Worm (Caenorhabditis elegans): Measurements from ENCODE around the gene clec-163.

clec-163 gene

ce11 chrIII:10819778-10820177 is 25.6 kb downstream of the clec-163 start (continued):
- TF ChIP-seq ceh-32 (tag; optimal IDR thresholded peaks at IDR 0.05; ENCODE audit: poor library complexity): no peak
- no peak for TF ChIP-seq nhr-111 (GFP tag; optimal IDR thresholded peaks at IDR 0.05)
- no peak for TF ChIP-seq dmd-8 (GFP tag; IDR thresholded peaks at IDR 0.05)
- no peak for TF ChIP-seq vab-7 (GFP tag; IDR thresholded peaks at IDR 0.05)
- TF ChIP-seq daf-16 (GFP tag; optimal IDR thresholded peaks at IDR 0.05): no peak
- no peak for TF ChIP-seq daf-16 (tag; optimal IDR thresholded peaks at IDR 0.05)
- TF ChIP-seq dmd-6 (GFP tag; IDR thresholded peaks at IDR 0.05): no peak
- TF ChIP-seq daf-19 (GFP tag; conservative IDR thresholded peaks at IDR 0.05): no peak
- no peak for TF ChIP-seq zip-11 (GFP tag; IDR thresholded peaks at IDR 0.05)
- peak; percentile 45 for TF ChIP-seq mxl-3 (GFP tag; optimal IDR thresholded peaks at IDR 0.05)
- no peak for TF ChIP-seq dve-1 (tag; optimal IDR thresholded peaks at IDR 0.05; ENCODE audit: insufficient read depth)
- no peak for TF ChIP-seq T20F7.1 (GFP tag; optimal IDR thresholded peaks at IDR 0.05)
- TF ChIP-seq unc-130 (GFP tag; optimal IDR thresholded peaks at IDR 0.05): no peak
- no peak for TF ChIP-seq nhr-25 (tag; optimal IDR thresholded peaks at IDR 0.05; ENCODE audit: borderline replicate concordance, insufficient read depth)
- no peak for TF ChIP-seq lin-15B (tag; optimal IDR thresholded peaks at IDR 0.05)
- TF ChIP-seq skn-1 (tag; optimal IDR thresholded peaks at IDR 0.05): no peak
- no peak for TF ChIP-seq ceh-28 (tag; optimal IDR thresholded peaks at IDR 0.05)
- TF ChIP-seq Y75B8A.6 (GFP tag; IDR thresholded peaks at IDR 0.05): peak; percentile 32; the same call in 1 of the 2 replicates
- no peak for TF ChIP-seq duxl-1 (tag; optimal IDR thresholded peaks at IDR 0.05; ENCODE audit: poor library complexity)
- TF ChIP-seq mep-1 (tag; optimal IDR thresholded peaks at IDR 0.05): no peak
- no peak for TF ChIP-seq nhr-77 (tag; optimal IDR thresholded peaks at IDR 0.05)
- TF ChIP-seq daf-8 (GFP tag; IDR thresholded peaks at IDR 0.05): no peak
- no peak for TF ChIP-seq php-3 (GFP tag; IDR thresholded peaks at IDR 0.05)
- no peak for TF ChIP-seq Y48G9A.11 (GFP tag; IDR thresholded peaks at IDR 0.05)
- no peak for TF ChIP-seq ZK546.5 (tag; optimal IDR thresholded peaks at IDR 0.05)
- 0 out of 2 replicates have a peak, but pooled peaks have one; percentile 28 for TF ChIP-seq mdt-29 (GFP tag; IDR thresholded peaks at IDR 0.05)
- TF ChIP-seq arid-1 (GFP tag; conservative IDR thresholded peaks at IDR 0.05): no peak
- TF ChIP-seq set-16 (GFP tag; IDR thresholded peaks at IDR 0.05): peak; percentile 57; the same call in 1 of the 2 replicates
- no peak for TF ChIP-seq madf-9 (GFP tag; conservative IDR thresholded peaks at IDR 0.05)
- TF ChIP-seq ztf-11 (tag; optimal IDR thresholded peaks at IDR 0.05): no peak
- no peak for TF ChIP-seq ctbp-1 (GFP tag; IDR thresholded peaks at IDR 0.05)
- TF ChIP-seq sdz-12 (GFP tag; optimal IDR thresholded peaks at IDR 0.05): no peak
- TF ChIP-seq tra-1 (GFP tag; IDR thresholded peaks at IDR 0.05): no peak
- no peak for TF ChIP-seq nhr-48 (tag; optimal IDR thresholded peaks at IDR 0.05)
- TF ChIP-seq lin-39 (tag; optimal IDR thresholded peaks at IDR 0.05): no peak
- TF ChIP-seq F10B5.3 (tag; optimal IDR thresholded peaks at IDR 0.05): no peak
- no peak for TF ChIP-seq nhr-28 (tag; optimal IDR thresholded peaks at IDR 0.05)
- TF ChIP-seq dpl-1 (GFP tag; optimal IDR thresholded peaks at IDR 0.05): no peak
- no peak for TF ChIP-seq snpc-4 (tag; optimal IDR thresholded peaks at IDR 0.05)
- TF ChIP-seq R02D3.7 (tag; optimal IDR thresholded peaks at IDR 0.05): no peak
- TF ChIP-seq nhr-41 (GFP tag; IDR thresholded peaks at IDR 0.05): no peak
- TF ChIP-seq lin-38 (GFP tag; IDR thresholded peaks at IDR 0.05): no peak
- no peak for TF ChIP-seq ZK337.2 (GFP tag; IDR thresholded peaks at IDR 0.05)
- no peak for TF ChIP-seq lin-1 (GFP tag; IDR thresholded peaks at IDR 0.05)
- peak in 1 of 2 experiments; percentile 85 for TF ChIP-seq unc-62 (GFP tag; optimal IDR thresholded peaks at IDR 0.05 in 1 of 2)
- no peak for TF ChIP-seq unc-62 (tag; optimal IDR thresholded peaks at IDR 0.05)
- TF ChIP-seq nhr-10 (tag; optimal IDR thresholded peaks at IDR 0.05): no peak
- TF ChIP-seq F37D6.2 (tag; optimal IDR thresholded peaks at IDR 0.05): no peak
- TF ChIP-seq rbr-2 (tag; optimal IDR thresholded peaks at IDR 0.05): no peak
- TF ChIP-seq F26F4.8 (GFP tag; conservative IDR thresholded peaks at IDR 0.05): no peak
- TF ChIP-seq hlh-30 (tag; optimal IDR thresholded peaks at IDR 0.05; ENCODE audit: insufficient read depth): peak; percentile 18
- peak; percentile 68 for TF ChIP-seq hlh-11 (tag; optimal IDR thresholded peaks at IDR 0.05)
